Fruit fly (Drosophila melanogaster) whole organism, embryonic: ENCODE data around the gene Nagk.
A peak's percentile ranks its signal among the peaks of the same experiment; 100 is the strongest.

Experiments used
- Bgb ChIP-seq: fragments of 200-800 bp; sonication (Bioruptor generic); IDR thresholded peaks from 2 replicates; pipeline ENCODE4 v1.3.6; 2022; ENCODE audit warnings: missing biosample characterization, missing genetic modification characterization; ENCODE audit not compliant: partially characterized antibody
- CG10267 ChIP-seq: fragments of 200-800 bp; sonication (Bioruptor generic); optimal IDR thresholded peaks from 2 replicates; lab custom pipeline; 2018; ENCODE audit warnings: missing biosample characterization, mild to moderate bottlenecking, missing genetic modification characterization, moderate library complexity
- CG11398 ChIP-seq: fragments of 200-800 bp; sonication (Bioruptor generic); optimal IDR thresholded peaks from 2 replicates; lab custom pipeline; 2016; ENCODE audit warnings: missing biosample characterization, missing genetic modification characterization
- CG11696 ChIP-seq: fragments of 200-800 bp; sonication (Bioruptor generic); IDR thresholded peaks from 2 replicates; pipeline ENCODE4 v1.3.6; 2022; ENCODE audit warnings: missing biosample characterization, missing genetic modification characterization
- CG12299 ChIP-seq: fragments of 200-800 bp; sonication (Bioruptor generic); optimal IDR thresholded peaks from 2 replicates; lab custom pipeline; 2018; ENCODE audit warnings: missing biosample characterization, mild to moderate bottlenecking, missing genetic modification characterization
- CG12391 ChIP-seq: fragments of 200-800 bp; sonication (Bioruptor generic); optimal IDR thresholded peaks from 3 replicates; lab custom pipeline; 2018; ENCODE audit warnings: missing biosample characterization, mild to moderate bottlenecking, missing genetic modification characterization, moderate library complexity
- CG12659 ChIP-seq: fragments of 200-800 bp; sonication (Bioruptor generic); optimal IDR thresholded peaks from 3 replicates; lab custom pipeline; 2017; ENCODE audit warnings: mild to moderate bottlenecking, missing biosample characterization, missing genetic modification reagents, missing genetic modification characterization
- CG15479 ChIP-seq: fragments of 200-800 bp; sonication (Bioruptor generic); optimal IDR thresholded peaks from 3 replicates; lab custom pipeline; 2019; ENCODE audit warnings: missing biosample characterization, mild to moderate bottlenecking, missing genetic modification characterization, moderate library complexity
- CG15601 ChIP-seq: fragments of 200-800 bp; sonication (Bioruptor generic); optimal IDR thresholded peaks from 3 replicates; lab custom pipeline; 2019; ENCODE audit warnings: missing biosample characterization, mild to moderate bottlenecking, missing genetic modification characterization, moderate library complexity
- CG17829 ChIP-seq: fragments of 200-800 bp; optimal IDR thresholded peaks from 2 replicates; lab custom pipeline; 2019; ENCODE audit warnings: missing biosample characterization, mild to moderate bottlenecking, missing genetic modification characterization, moderate library complexity
- CG2712 ChIP-seq: fragments of 200-800 bp; optimal IDR thresholded peaks from 3 replicates; lab custom pipeline; 2019; ENCODE audit warnings: missing biosample characterization, mild to moderate bottlenecking, missing genetic modification characterization, moderate library complexity
- CG2875 ChIP-seq: fragments of 200-800 bp; sonication (Bioruptor generic); optimal IDR thresholded peaks from 2 replicates; lab custom pipeline; 2017; ENCODE audit warnings: missing biosample characterization, mild to moderate bottlenecking, missing genetic modification characterization, missing genetic modification reagents
- CG6854 ChIP-seq: fragments of 200-800 bp; sonication (Bioruptor generic); optimal IDR thresholded peaks from 3 replicates; lab custom pipeline; 2017; ENCODE audit warnings: missing biosample characterization, mild to moderate bottlenecking, missing genetic modification characterization
- CG8388 ChIP-seq: fragments of 200-800 bp; sonication (Bioruptor generic); optimal IDR thresholded peaks from 2 replicates; lab custom pipeline; 2019; ENCODE audit warnings: missing biosample characterization, mild to moderate bottlenecking, missing genetic modification characterization, moderate library complexity
- CG9437 ChIP-seq: fragments of 200-800 bp; sonication (Bioruptor generic); optimal IDR thresholded peaks from 2 replicates; lab custom pipeline; 2018; ENCODE audit warnings: missing biosample characterization, mild to moderate bottlenecking, missing genetic modification characterization
- CTCF ChIP-seq: fragments of 200-800 bp; sonication (Bioruptor generic); optimal IDR thresholded peaks from 2 replicates; lab custom pipeline; 2017; ENCODE audit warnings: missing biosample characterization, mild to moderate bottlenecking, missing genetic modification characterization, moderate library complexity
- Dp ChIP-seq: fragments of 200-800 bp; sonication (Bioruptor generic); optimal IDR thresholded peaks from 2 replicates; lab custom pipeline; 2018; ENCODE audit warnings: missing biosample characterization, mild to moderate bottlenecking, missing genetic modification characterization, moderate library complexity
- HmgD ChIP-seq: fragments of 200-800 bp; sonication (Bioruptor generic); optimal IDR thresholded peaks from 3 replicates; lab custom pipeline; 2016; ENCODE audit warnings: missing biosample characterization, missing genetic modification characterization
- Myb ChIP-seq: fragments of 200-800 bp; sonication (Bioruptor generic); optimal IDR thresholded peaks from 2 replicates; lab custom pipeline; 2016; ENCODE audit warnings: missing biosample characterization, missing genetic modification characterization
- Opbp ChIP-seq: fragments of 200-800 bp; sonication (Bioruptor generic); IDR thresholded peaks from 3 replicates; pipeline ENCODE4 v1.3.6; 2022; ENCODE audit warnings: missing biosample characterization, missing genetic modification characterization; ENCODE audit not compliant: partially characterized antibody
- PHDP ChIP-seq: fragments of 200-800 bp; sonication (Bioruptor generic); optimal IDR thresholded peaks from 3 replicates; lab custom pipeline; 2018; ENCODE audit warnings: missing biosample characterization, mild to moderate bottlenecking, missing genetic modification characterization, moderate library complexity
- Pdp1 ChIP-seq, 2 experiments: fragments of 200-800 bp; sonication (Bioruptor generic); optimal IDR thresholded peaks; 3 replicates each; lab custom pipeline; 2016; ENCODE audit warnings: missing biosample characterization in 2 of 2, missing genetic modification characterization in 2 of 2, mild to moderate bottlenecking in 1 of 2, moderate library complexity in 1 of 2
- Scr ChIP-seq: fragments of 200-800 bp; sonication (Bioruptor generic); IDR thresholded peaks from 2 replicates; pipeline ENCODE4 v1.3.6; 2022; ENCODE audit warnings: missing biosample characterization, missing genetic modification characterization; ENCODE audit not compliant: partially characterized antibody
- Six4 ChIP-seq: fragments of 200-800 bp; sonication (Bioruptor generic); optimal IDR thresholded peaks from 2 replicates; lab custom pipeline; 2016; ENCODE audit warnings: missing biosample characterization, missing genetic modification characterization
- Xrp1 ChIP-seq: fragments of 200-800 bp; sonication (Bioruptor generic); IDR thresholded peaks from 2 replicates; pipeline ENCODE4 v1.3.6; 2022; ENCODE audit warnings: missing biosample characterization, missing genetic modification characterization
- amos ChIP-seq: fragments of 200-800 bp; sonication (Bioruptor generic); IDR thresholded peaks from 2 replicates; pipeline ENCODE4 v1.3.6; 2022; ENCODE audit warnings: missing biosample characterization, missing genetic modification characterization; ENCODE audit not compliant: partially characterized antibody
- dpn ChIP-seq, 2 experiments: fragments of 200-800 bp; sonication (Bioruptor generic); optimal IDR thresholded peaks; 3 replicates each; lab custom pipeline; 2016; ENCODE audit warnings: missing biosample characterization in 2 of 2, missing genetic modification characterization in 2 of 2
- en ChIP-seq: fragments of 200-800 bp; sonication (Bioruptor generic); optimal IDR thresholded peaks from 2 replicates; lab custom pipeline; 2016; ENCODE audit warnings: missing biosample characterization, missing genetic modification characterization
- esg ChIP-seq: fragments of 200-800 bp; sonication (Bioruptor generic); conservative IDR thresholded peaks from 2 replicates; pipeline ENCODE4 v1.3.6; 2022; ENCODE audit warnings: missing biosample characterization, missing genetic modification characterization
- exex ChIP-seq: fragments of 200-800 bp; sonication (Bioruptor generic); optimal IDR thresholded peaks from 4 replicates; lab custom pipeline; 2018; ENCODE audit warnings: missing biosample characterization, mild to moderate bottlenecking, missing genetic modification characterization, moderate library complexity
- fd102C ChIP-seq: fragments of 200-800 bp; sonication (Bioruptor generic); optimal IDR thresholded peaks from 2 replicates; lab custom pipeline; 2018; ENCODE audit warnings: missing biosample characterization, mild to moderate bottlenecking, missing genetic modification characterization, moderate library complexity
- gce ChIP-seq: fragments of 200-800 bp; sonication (Bioruptor generic); IDR thresholded peaks from 3 replicates; pipeline ENCODE4 v1.3.6; 2022; ENCODE audit warnings: missing biosample characterization, missing genetic modification characterization
- gcm ChIP-seq: fragments of 200-800 bp; sonication (Bioruptor generic); optimal IDR thresholded peaks from 2 replicates; lab custom pipeline; 2019; ENCODE audit warnings: missing biosample characterization, mild to moderate bottlenecking, missing genetic modification characterization, moderate library complexity
- grau ChIP-seq: fragments of 200-800 bp; optimal IDR thresholded peaks from 3 replicates; lab custom pipeline; 2019; ENCODE audit warnings: missing biosample characterization, mild to moderate bottlenecking, missing genetic modification characterization, moderate library complexity
- gsb-n ChIP-seq: fragments of 200-800 bp; sonication (Bioruptor generic); optimal IDR thresholded peaks from 3 replicates; lab custom pipeline; 2018; ENCODE audit warnings: missing biosample characterization, mild to moderate bottlenecking, missing genetic modification characterization
- jigr1 ChIP-seq: fragments of 200-800 bp; sonication (Bioruptor generic); IDR thresholded peaks from 3 replicates; pipeline ENCODE4 v1.3.6; 2022; ENCODE audit warnings: missing biosample characterization, missing genetic modification characterization
- kni ChIP-seq: fragments of 200-800 bp; sonication (Bioruptor generic); optimal IDR thresholded peaks from 3 replicates; lab custom pipeline; 2017; ENCODE audit warnings: mild to moderate bottlenecking, missing biosample characterization, missing genetic modification reagents, missing genetic modification characterization
- lola ChIP-seq, 3 experiments: fragments of >200 bp in 2 of 3; fragments of 200-800 bp in 1 of 3; sonication (Bioruptor generic) in 1 of 3; optimal IDR thresholded peaks; 2 replicates each; lab custom pipeline; 2017 to 2019; ENCODE audit warnings: missing biosample characterization in 3 of 3, missing genetic modification characterization in 3 of 3, mild to moderate bottlenecking in 1 of 3, moderate library complexity in 1 of 3
- nom ChIP-seq: fragments of 200-800 bp; sonication (Bioruptor generic); optimal IDR thresholded peaks from 2 replicates; lab custom pipeline; 2017; ENCODE audit warnings: missing biosample characterization, missing genetic modification characterization, mild to moderate bottlenecking, moderate library complexity, missing genetic modification reagents
- phol ChIP-seq: fragments of 200-800 bp; sonication (Bioruptor generic); optimal IDR thresholded peaks from 3 replicates; lab custom pipeline; 2018; ENCODE audit warnings: missing biosample characterization, mild to moderate bottlenecking, missing genetic modification characterization, moderate library complexity
- prd ChIP-seq, 3 experiments: fragments of >200 bp in 2 of 3; fragments of 200-800 bp in 1 of 3; sonication (Bioruptor generic) in 1 of 3; optimal IDR thresholded peaks in 2 of 3; IDR thresholded peaks in 1 of 3; 2 replicates in 2 of 3; 3 replicates in 1 of 3; pipeline versions ENCODE4 v1.3.6 to Lab custom; 2017 to 2022; ENCODE audit warnings: missing biosample characterization in 1 of 3, missing genetic modification characterization in 1 of 3
- pzg ChIP-seq: fragments of 200-800 bp; sonication (Bioruptor generic); optimal IDR thresholded peaks from 3 replicates; lab custom pipeline; 2018; ENCODE audit warnings: missing biosample characterization, mild to moderate bottlenecking, missing genetic modification characterization, moderate library complexity
- sd ChIP-seq: fragments of 200-800 bp; sonication (Bioruptor generic); optimal IDR thresholded peaks from 3 replicates; lab custom pipeline; 2018; ENCODE audit warnings: missing biosample characterization, mild to moderate bottlenecking, missing genetic modification characterization, moderate library complexity
- sens ChIP-seq: fragments of 200-800 bp; sonication (Bioruptor generic); peaks from one replicate; lab custom pipeline; 2016; ENCODE audit warnings: missing biosample characterization, missing genetic modification characterization
- sug ChIP-seq: fragments of 200-800 bp; optimal IDR thresholded peaks from 2 replicates; lab custom pipeline; 2019; ENCODE audit warnings: missing biosample characterization, mild to moderate bottlenecking, missing genetic modification characterization, moderate library complexity
- tin ChIP-seq: fragments of 200-800 bp; sonication (Bioruptor generic); optimal IDR thresholded peaks from 3 replicates; lab custom pipeline; 2016; ENCODE audit warnings: missing biosample characterization, missing genetic modification characterization
- unpg ChIP-seq: fragments of 200-800 bp; sonication (Bioruptor generic); optimal IDR thresholded peaks from 3 replicates; lab custom pipeline; 2018; ENCODE audit warnings: missing biosample characterization, mild to moderate bottlenecking, missing genetic modification characterization, moderate library complexity
- zf30C ChIP-seq: fragments of 200-800 bp; sonication (Bioruptor generic); optimal IDR thresholded peaks from 3 replicates; lab custom pipeline; 2018; ENCODE audit warnings: missing biosample characterization, mild to moderate bottlenecking, missing genetic modification characterization

Nagk gene

dm6 chr3R:15340052-15340732 is 2.9 kb downstream of the Nagk start, which contains the start of gene SerRS-m (continued):
- TF ChIP-seq prd (optimal IDR thresholded peaks at IDR 0.05; lab: Kevin White, UChicago) (no peak), prd (GFP tag; IDR thresholded peaks at IDR 0.05; lab: Robert Waterston, UW) (peak; percentile 21; the same call in 1 of the 3 replicates), CG15601 (tag; lab: Kevin White, UChicago) (peak; percentile 33), CG12659 (GFP tag; lab: Kevin White, UChicago) (peak; percentile 3), Scr (no peak), CG10267 (tag; lab: Kevin White, UChicago) (peak; percentile 17), pzg (peak; percentile 3), CG15479 (GFP tag; lab: Kevin White, UChicago) (no peak), sens (GFP tag; lab: Kevin White, UChicago) (peak; percentile 83), CG2875 (GFP tag; lab: Kevin White, UChicago) (peak; percentile 26), sd (tag; lab: Kevin White, UChicago) (peak; percentile 33), phol (tag; lab: Kevin White, UChicago) (peak; percentile 32), gcm (peak; percentile 29), Pdp1 (GFP tag; optimal IDR thresholded peaks at IDR 0.05; lab: Kevin White, UChicago) (peak in 1 of 2 experiments; percentile 13), CG11398 (GFP tag; lab: Kevin White, UChicago) (no peak), Six4 (GFP tag; lab: Kevin White, UChicago) (peak; percentile 17), en (GFP tag; lab: Kevin White, UChicago) (no peak), Xrp1 (GFP tag; lab: Robert Waterston, UW) (no peak), CG12391 (peak; percentile 24), grau (tag; lab: Kevin White, UChicago) (peak; percentile 13), tin (GFP tag; lab: Kevin White, UChicago) (no peak), Bgb (GFP tag; lab: Robert Waterston, UW) (0 out of 2 replicates have a peak, but pooled peaks have one; percentile 6), dpn (GFP tag; optimal IDR thresholded peaks at IDR 0.05; lab: Kevin White, UChicago) (peak in 1 of 2 experiments; percentile 7), CG2712 (peak; percentile 39), kni (GFP tag; lab: Kevin White, UChicago) (peak; percentile 17), CTCF (GFP tag; lab: Kevin White, UChicago) (no peak), Myb (GFP tag; lab: Kevin White, UChicago) (peak; percentile 68), CG9437 (GFP tag; lab: Kevin White, UChicago) (peak; percentile 99), CG8388 (GFP tag; lab: Kevin White, UChicago) (peak; percentile 41), CG11696 (no peak), zf30C (GFP tag; lab: Kevin White, UChicago) (peak; percentile 11), esg (GFP tag; lab: Robert Waterston, UW) (no peak; the same call in 1 of the 2 replicates), amos (no peak), gsb-n (peak; percentile 28), PHDP (tag; lab: Kevin White, UChicago) (peak; percentile 17), Opbp (GFP tag; lab: Robert Waterston, UW) (no peak), sug (tag; lab: Kevin White, UChicago) (peak; percentile 12), lola (GFP tag; optimal IDR thresholded peaks at IDR 0.05; lab: Kevin White, UChicago) (peak in 1 of 3 experiments; percentile 9), jigr1 (GFP tag; lab: Robert Waterston, UW) (no peak), gce (no peak), nom (GFP tag; lab: Kevin White, UChicago) (no peak), HmgD (no peak), unpg (peak; percentile 34), CG6854 (no peak), exex (tag; lab: Kevin White, UChicago) (peak; percentile 0), CG12299 (tag; lab: Kevin White, UChicago) (no peak), CG17829 (tag; lab: Kevin White, UChicago) (peak; percentile 15), fd102C (GFP tag; lab: Kevin White, UChicago) (no peak), Dp (GFP tag; lab: Kevin White, UChicago) (peak; percentile 25)
